Fruit fly (Drosophila melanogaster) Kc167 (cell line): ENCODE measurements around the gene Ns4.

Experiments used
- Myc ChIP-seq: fragments of >200 bp; optimal IDR thresholded peaks from 2 replicates; lab custom pipeline; 2017; ENCODE audit warnings: missing external identifiers
- Sin3A ChIP-seq: fragments of >200 bp; optimal IDR thresholded peaks from 2 replicates; lab custom pipeline; 2018; ENCODE audit warnings: missing external identifiers
- h ChIP-seq: fragments of >200 bp; optimal IDR thresholded peaks from 3 replicates; lab custom pipeline; 2018; ENCODE audit warnings: missing external identifiers
- insv ChIP-seq: fragments of >200 bp; optimal IDR thresholded peaks from 3 replicates; lab custom pipeline; 2018; ENCODE audit warnings: missing external identifiers
- psq ChIP-seq: fragments of >200 bp; optimal IDR thresholded peaks from 2 replicates; lab custom pipeline; 2017; ENCODE audit warnings: missing external identifiers
- ttk ChIP-seq: sonication (Bioruptor generic); optimal IDR thresholded peaks from 2 replicates; lab custom pipeline; 2017; ENCODE audit warnings: missing external identifiers

Gene Ns4

DNA sequence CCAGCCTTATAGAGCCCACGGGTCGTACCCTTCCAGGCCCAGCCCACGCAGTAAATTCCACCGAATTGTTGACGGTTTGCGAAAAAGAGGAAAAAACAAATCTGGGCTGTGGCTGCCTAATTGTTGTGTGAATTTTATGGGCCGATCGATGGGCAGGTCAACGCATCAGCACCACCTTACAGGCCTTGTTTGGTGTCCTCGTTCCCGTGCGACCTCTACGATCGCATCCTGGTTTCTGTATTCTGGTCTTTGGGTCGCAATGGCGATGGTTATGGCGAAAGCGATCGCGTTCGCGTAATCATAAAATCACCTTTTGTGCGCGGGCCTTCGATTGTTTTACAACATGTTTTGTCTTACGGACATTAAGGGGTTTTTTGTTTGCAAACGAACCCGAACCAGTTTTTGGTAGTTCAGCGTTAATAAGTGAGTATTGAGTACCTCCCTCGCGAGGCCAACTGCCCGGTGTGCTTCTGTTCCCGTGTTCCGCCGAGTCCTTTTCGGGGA is 16.3 kb downstream of the Ns4 start:
- no peak for TF ChIP-seq Myc (lab: Kevin White, UChicago)
- no peak for TF ChIP-seq insv (lab: Kevin White, UChicago)
- no peak for TF ChIP-seq h (lab: Kevin White, UChicago)
- no peak for TF ChIP-seq Sin3A
- no peak for TF ChIP-seq ttk
- no peak for TF ChIP-seq psq (lab: Kevin White, UChicago)

DNA sequence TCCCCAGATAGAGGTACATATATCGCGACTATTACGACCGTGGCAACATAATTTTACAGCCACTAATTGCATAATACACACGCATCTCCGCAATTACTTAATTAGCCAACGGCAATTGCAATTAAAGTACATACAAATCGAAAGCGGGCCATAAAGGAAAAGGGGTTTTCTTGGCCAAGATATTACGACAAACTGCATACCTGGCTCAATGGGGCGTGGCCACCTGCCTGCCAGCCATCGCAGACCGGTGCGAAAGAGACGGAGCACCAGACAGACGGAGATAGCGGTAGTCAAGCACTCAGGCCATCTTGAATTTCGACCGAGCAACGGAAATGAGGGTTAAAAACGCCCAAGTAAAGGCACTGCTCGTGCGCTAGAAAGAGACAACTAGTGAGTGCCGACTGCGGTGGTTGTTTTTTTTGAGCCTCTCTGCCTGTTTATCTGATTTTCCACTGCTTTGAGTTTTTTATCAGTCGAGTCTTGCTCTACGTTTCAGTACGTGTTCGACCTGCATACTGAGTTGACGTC is 18.0 kb downstream of the Ns4 start, which contains the start of gene cad:
TSS of gene cad (plus strand) at position 490 of the 528 bp plus-strand sequence.
- TF ChIP-seq h (lab: Kevin White, UChicago), result no peak

DNA sequence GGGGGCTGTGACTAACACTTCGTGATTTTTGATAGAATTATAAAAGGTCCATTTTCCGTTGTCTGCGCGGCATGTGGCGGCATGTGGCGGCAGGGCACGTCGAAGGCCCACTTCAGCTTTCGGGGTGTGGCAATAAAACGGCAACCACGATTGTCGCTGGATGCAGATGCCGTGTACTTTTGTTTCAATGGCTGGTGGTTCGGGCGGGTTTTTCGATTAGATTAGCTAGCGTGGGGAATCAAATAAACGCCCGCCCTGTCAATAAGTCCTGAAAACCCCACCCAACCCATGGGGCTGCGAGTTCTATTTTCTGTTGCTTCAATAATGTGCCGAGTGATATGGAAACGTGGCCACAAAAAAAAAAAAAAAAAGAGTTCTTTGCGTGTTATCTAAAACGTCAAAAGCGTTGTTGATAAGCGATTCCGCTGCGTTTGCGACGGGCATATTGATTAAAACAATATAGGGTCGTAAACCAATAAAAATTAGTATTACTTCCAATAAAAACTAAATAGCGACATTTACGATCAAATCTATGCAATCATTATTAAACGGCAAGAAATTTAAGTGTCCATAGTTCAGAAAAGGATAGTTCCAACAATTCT is 21.3 kb downstream of the Ns4 start:
- TF ChIP-seq Myc (lab: Kevin White, UChicago), result no peak
- TF ChIP-seq psq (lab: Kevin White, UChicago), result no peak
- TF ChIP-seq insv (lab: Kevin White, UChicago), result no peak
- no peak for TF ChIP-seq Sin3A
- TF ChIP-seq h (lab: Kevin White, UChicago), result no peak
- no peak for TF ChIP-seq ttk

DNA sequence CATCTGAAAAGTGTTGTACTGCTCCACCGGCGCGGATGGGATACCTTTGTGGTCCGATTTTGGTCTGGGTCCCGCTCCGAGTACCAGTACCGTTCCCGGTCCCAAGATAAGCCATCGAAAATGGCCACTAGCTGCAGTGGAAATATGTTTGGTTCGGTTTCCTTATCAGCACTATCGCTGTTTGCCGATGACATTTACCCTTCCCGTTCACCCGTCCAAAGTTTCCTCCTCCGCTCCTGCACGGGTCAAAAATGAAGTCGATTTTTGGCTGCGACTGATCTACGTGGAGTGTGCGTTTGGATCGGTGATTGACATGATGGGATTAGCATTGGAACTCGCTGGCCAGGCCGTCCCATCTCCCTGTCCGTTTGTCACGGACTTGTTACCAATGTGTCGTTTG is 22.2 kb downstream of the Ns4 start:
- no peak for TF ChIP-seq insv (lab: Kevin White, UChicago)
- no peak for TF ChIP-seq ttk
- no peak for TF ChIP-seq Myc (lab: Kevin White, UChicago)
- no peak for TF ChIP-seq Sin3A
- TF ChIP-seq psq (lab: Kevin White, UChicago), result no peak
- TF ChIP-seq h (lab: Kevin White, UChicago), result no peak

DNA sequence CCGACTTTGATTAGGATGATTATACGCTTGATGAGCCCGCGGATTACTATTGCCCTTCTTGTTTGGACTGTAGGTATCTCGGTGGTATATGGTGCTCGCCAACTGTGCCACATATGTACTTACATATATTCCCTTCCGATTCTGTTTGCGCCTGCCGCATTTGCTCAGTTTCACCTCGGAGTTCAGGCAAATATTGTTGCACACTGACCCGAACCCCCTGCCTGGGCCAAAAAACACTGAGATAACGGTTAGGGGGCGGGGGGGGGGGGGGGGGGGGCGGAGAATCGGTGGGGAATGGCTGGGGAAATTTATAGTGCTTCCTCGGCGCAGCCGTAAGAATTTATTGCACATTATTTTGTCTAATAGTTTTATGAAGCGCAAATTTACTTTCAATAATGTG is 23.7 kb downstream of the Ns4 start:
- TF ChIP-seq Myc (lab: Kevin White, UChicago), result no peak
- TF ChIP-seq ttk, result no peak
- TF ChIP-seq insv (lab: Kevin White, UChicago), result no peak
- TF ChIP-seq Sin3A, result no peak

dm6 chr2L:20776940-20777502 is 24.7 kb downstream of the Ns4 start:
- TF ChIP-seq h (lab: Kevin White, UChicago) (no peak), insv (lab: Kevin White, UChicago) (no peak), ttk (no peak), Myc (lab: Kevin White, UChicago) (no peak), psq (lab: Kevin White, UChicago) (no peak), Sin3A (no peak)

DNA sequence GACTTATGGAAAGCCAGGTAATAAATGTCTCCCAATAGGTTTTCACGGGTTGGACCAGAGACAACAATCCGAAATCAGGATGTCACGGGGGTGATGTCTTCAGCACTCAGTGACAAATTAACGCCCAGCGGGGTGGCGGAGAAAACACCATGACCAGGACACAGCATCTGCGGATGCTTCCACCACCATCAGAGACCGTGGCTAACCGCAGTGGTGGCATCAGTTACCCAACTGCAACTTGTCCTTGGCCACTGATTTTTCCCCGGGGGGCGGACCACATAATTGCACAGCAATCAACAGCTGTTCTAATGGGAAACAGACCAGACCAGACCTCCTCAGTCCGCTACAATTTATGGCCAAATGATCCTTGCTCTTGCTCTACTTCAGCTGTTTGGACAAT is 26.1 kb downstream of the Ns4 start:
- TF ChIP-seq insv (lab: Kevin White, UChicago), result no peak
- no peak for TF ChIP-seq psq (lab: Kevin White, UChicago)
- TF ChIP-seq Sin3A, result no peak
- no peak for TF ChIP-seq ttk
- TF ChIP-seq Myc (lab: Kevin White, UChicago), result no peak
- TF ChIP-seq h (lab: Kevin White, UChicago), result no peak

DNA sequence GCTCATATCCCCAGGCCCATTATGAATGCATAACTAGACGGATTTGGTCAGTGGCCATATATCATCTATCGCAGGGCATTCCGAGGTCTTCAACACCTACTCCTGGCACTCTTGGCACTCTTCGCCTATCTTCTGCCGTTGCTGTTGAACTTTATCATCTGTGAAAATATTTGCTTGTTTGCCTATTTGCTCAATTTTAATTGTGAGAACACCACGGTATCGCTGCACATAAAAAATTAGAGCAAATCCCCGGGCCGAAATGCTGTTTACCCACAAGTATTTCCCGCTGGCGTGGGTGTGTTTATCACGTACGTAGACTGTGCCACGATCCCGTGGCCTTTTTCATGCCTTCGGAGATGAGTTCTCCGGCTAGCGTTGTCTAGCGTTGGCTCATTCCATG is 28.5 kb downstream of the Ns4 start:
- TF ChIP-seq ttk, result no peak
- TF ChIP-seq Myc (lab: Kevin White, UChicago), result no peak
- TF ChIP-seq psq (lab: Kevin White, UChicago), result no peak
- no peak for TF ChIP-seq h (lab: Kevin White, UChicago)
- TF ChIP-seq Sin3A, result no peak
- TF ChIP-seq insv (lab: Kevin White, UChicago), result no peak

DNA sequence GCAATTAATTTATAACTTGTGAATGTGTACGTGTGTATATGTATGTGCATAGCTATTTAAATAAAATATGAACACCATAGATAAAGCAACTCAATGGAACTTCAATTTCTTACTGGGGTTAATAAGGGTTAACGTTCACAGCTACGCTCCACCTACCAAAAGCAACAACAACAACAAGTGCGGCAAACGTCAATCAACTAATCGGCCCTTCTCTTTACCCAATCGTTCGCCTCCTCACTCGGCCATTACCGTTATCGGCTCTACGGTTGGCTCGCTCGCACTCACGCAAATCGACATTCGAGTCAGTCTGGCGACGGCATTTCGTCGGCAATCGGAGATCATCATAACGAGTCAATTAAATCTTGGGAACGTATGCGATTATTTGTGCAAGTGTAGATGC is 30.8 kb downstream of the Ns4 start:
- TF ChIP-seq Sin3A, result no peak

DNA sequence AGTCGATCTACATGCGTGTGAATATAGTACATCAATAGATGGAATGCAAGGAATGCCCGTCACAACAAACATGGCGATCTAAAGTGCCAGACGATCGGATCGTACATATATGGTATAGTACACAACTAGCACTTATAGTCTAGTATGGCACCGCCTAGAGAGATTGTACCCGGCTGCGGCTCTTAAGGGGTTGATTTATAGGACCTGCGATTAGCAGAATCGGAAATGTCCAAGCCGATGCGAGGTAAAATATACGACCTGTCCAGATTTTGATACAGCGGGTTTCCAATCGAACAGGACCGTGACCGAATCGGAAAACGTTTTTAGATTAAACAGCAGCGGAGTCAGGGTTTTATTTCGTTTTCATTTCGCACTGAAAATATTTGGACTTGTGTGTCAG is 31.6 kb downstream of the Ns4 start:
- no peak for TF ChIP-seq h (lab: Kevin White, UChicago)
- TF ChIP-seq insv (lab: Kevin White, UChicago), result no peak
- no peak for TF ChIP-seq Sin3A
- no peak for TF ChIP-seq Myc (lab: Kevin White, UChicago)
- no peak for TF ChIP-seq psq (lab: Kevin White, UChicago)
- TF ChIP-seq ttk, result no peak

DNA sequence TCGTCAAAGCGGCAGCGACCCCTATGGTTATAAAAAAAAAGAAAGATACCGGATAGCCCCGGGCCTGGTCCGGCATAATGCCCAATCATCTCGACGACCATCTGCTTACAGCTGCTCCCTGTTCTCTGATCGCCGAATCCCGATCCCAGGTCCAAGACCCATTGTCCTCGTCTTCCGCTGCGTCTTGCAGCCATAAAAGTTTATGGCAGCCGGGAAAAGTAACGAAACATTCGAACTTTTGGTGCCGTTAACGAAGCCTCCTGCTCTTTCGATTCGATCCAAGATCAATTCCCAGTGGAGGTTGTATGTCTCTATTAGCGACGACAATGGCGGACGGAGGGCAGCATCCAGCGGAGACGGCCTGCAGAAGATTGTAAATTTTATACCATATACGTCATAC is 33.1 kb downstream of the Ns4 start:
- TF ChIP-seq psq (lab: Kevin White, UChicago) (no peak), Myc (lab: Kevin White, UChicago) (no peak)

DNA sequence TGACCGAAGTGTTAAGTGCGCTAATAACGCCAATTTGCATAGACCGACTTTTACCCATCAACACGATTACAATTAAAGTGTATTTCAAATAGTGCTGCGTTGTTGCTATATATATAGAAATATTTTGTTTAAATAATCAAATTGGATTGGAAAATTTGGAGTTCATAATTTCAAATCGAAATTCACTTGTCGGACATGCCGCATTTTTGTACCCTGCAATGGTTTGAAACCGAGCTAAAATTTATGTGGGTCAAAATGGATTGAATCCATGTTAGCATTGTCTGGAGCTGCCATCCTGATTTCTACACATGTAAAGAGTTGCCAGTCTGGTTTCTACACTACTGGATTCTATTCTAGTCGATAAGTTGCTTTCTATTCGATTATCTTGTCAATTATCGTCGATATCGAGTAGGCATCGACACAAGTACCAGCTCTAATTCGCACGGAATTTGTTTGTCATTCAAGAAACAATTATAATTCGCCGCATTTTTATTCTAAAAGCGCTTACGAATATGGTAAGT is 35.1 kb downstream of the Ns4 start, which contains the start of gene Pomp:
TSS of gene Pomp (plus strand) at position 386 of the 521 bp plus-strand sequence.
- TF ChIP-seq psq (lab: Kevin White, UChicago) (peak; percentile 99), insv (lab: Kevin White, UChicago) (no peak), ttk (no peak), h (lab: Kevin White, UChicago) (no peak), Myc (lab: Kevin White, UChicago) (no peak), Sin3A (no peak)

DNA sequence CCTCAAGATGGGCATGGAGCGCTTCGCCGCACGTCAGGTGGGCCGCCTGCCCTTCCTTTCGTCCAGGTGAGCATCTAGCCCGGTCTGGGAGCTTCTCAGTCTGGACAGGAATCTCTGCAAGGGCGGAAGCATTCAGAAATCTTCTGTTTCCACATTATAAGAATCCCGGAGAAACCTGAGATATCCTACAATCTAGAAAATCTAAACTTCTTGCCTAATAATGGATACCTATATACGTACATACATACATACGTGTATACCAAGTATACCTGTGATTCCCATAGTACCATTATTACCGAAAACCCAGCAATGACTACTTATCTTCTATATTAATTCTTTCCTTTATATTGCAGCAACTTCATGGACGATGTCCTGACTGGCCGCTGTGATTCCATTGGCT is 35.8 kb downstream of the Ns4 start:
- TF ChIP-seq insv (lab: Kevin White, UChicago) (no peak), ttk (peak; percentile 98), Myc (lab: Kevin White, UChicago) (no peak)
